Fruit fly (Drosophila melanogaster) whole organism, adult: ENCODE results near the gene ChLD3.
A peak's percentile ranks its signal among the peaks of the same experiment; 100 is the strongest.

Source experiments
- CG11617 ChIP-seq: fragments of 200-800 bp; sonication (Bioruptor generic); optimal IDR thresholded peaks from 2 replicates; lab custom pipeline; 2017; ENCODE audit warnings: mild to moderate bottlenecking, missing biosample characterization, missing genetic modification reagents, missing genetic modification characterization
- CG12768 ChIP-seq: fragments of 200-800 bp; sonication (Bioruptor generic); optimal IDR thresholded peaks from 2 replicates; lab custom pipeline; 2017; ENCODE audit warnings: missing biosample characterization, missing genetic modification characterization, mild to moderate bottlenecking, moderate library complexity, missing genetic modification reagents
- CG14711 ChIP-seq: fragments of 200-800 bp; sonication (Bioruptor generic); optimal IDR thresholded peaks from 2 replicates; lab custom pipeline; 2018; ENCODE audit warnings: missing biosample characterization, mild to moderate bottlenecking, missing genetic modification characterization, moderate library complexity
- CG1620 ChIP-seq: fragments of 200-800 bp; sonication (Bioruptor generic); optimal IDR thresholded peaks from 2 replicates; lab custom pipeline; 2016; ENCODE audit warnings: missing biosample characterization, missing genetic modification characterization
- CG33017 ChIP-seq: fragments of 200-800 bp; sonication (Bioruptor generic); optimal IDR thresholded peaks from 2 replicates; lab custom pipeline; 2018; ENCODE audit warnings: missing biosample characterization, mild to moderate bottlenecking, missing genetic modification characterization, moderate library complexity
- CG5204 ChIP-seq: fragments of 200-800 bp; sonication (Bioruptor generic); optimal IDR thresholded peaks from 2 replicates; lab custom pipeline; 2016; ENCODE audit warnings: missing biosample characterization, missing genetic modification characterization
- CG7045 ChIP-seq: fragments of 200-800 bp; sonication (Bioruptor generic); optimal IDR thresholded peaks from 2 replicates; lab custom pipeline; 2017; ENCODE audit warnings: missing biosample characterization, mild to moderate bottlenecking, missing genetic modification characterization
- CG7101 ChIP-seq: fragments of 200-800 bp; sonication (Bioruptor generic); optimal IDR thresholded peaks from 2 replicates; lab custom pipeline; 2018; ENCODE audit warnings: missing biosample characterization, mild to moderate bottlenecking, missing genetic modification characterization, moderate library complexity
- Clk ChIP-seq: fragments of 200-800 bp; sonication (Bioruptor generic); optimal IDR thresholded peaks from 2 replicates; lab custom pipeline; 2017; ENCODE audit warnings: missing biosample characterization, missing genetic modification characterization
- Crg-1 ChIP-seq: fragments of 200-800 bp; sonication (Bioruptor generic); optimal IDR thresholded peaks from 2 replicates; lab custom pipeline; 2016; ENCODE audit warnings: missing biosample characterization, missing genetic modification characterization
- Hr96 ChIP-seq: fragments of 200-800 bp; sonication (Bioruptor generic); optimal IDR thresholded peaks from 2 replicates; lab custom pipeline; 2016; ENCODE audit warnings: missing biosample characterization, missing genetic modification characterization
- Mnt ChIP-seq: fragments of 200-800 bp; sonication (Bioruptor generic); optimal IDR thresholded peaks from 2 replicates; lab custom pipeline; 2016; ENCODE audit warnings: missing biosample characterization, mild to moderate bottlenecking, missing genetic modification characterization
- bab1 ChIP-seq: fragments of 200-800 bp; sonication (Bioruptor generic); optimal IDR thresholded peaks from 3 replicates; lab custom pipeline; 2019; ENCODE audit warnings: missing biosample characterization, mild to moderate bottlenecking, missing genetic modification characterization, moderate library complexity
- cic ChIP-seq: fragments of 200-800 bp; sonication (Bioruptor generic); optimal IDR thresholded peaks from 2 replicates; lab custom pipeline; 2017; ENCODE audit warnings: missing biosample characterization, mild to moderate bottlenecking, missing genetic modification characterization, moderate library complexity
- cnc ChIP-seq, 2 experiments: fragments of >200 bp; optimal IDR thresholded peaks; 2 replicates each; lab custom pipeline; 2017
- kay ChIP-seq: fragments of 200-800 bp; sonication (Bioruptor generic); peaks from one replicate; lab custom pipeline; 2016; ENCODE audit warnings: missing biosample characterization, missing genetic modification characterization, borderline replicate concordance
- ovo ChIP-seq: fragments of 200-800 bp; sonication (Bioruptor generic); optimal IDR thresholded peaks from 2 replicates; lab custom pipeline; 2016; ENCODE audit warnings: missing biosample characterization, missing genetic modification characterization
- pad ChIP-seq: fragments of 200-800 bp; sonication (Bioruptor generic); optimal IDR thresholded peaks from 3 replicates; lab custom pipeline; 2017; ENCODE audit warnings: missing biosample characterization, missing genetic modification characterization, mild to moderate bottlenecking, moderate library complexity, missing genetic modification reagents
- tj ChIP-seq: fragments of 200-800 bp; sonication (Bioruptor generic); optimal IDR thresholded peaks from 3 replicates; lab custom pipeline; 2017; ENCODE audit warnings: missing biosample characterization, mild to moderate bottlenecking, missing genetic modification characterization, moderate library complexity
- toe ChIP-seq: fragments of 200-800 bp; sonication (Bioruptor generic); optimal IDR thresholded peaks from 2 replicates; lab custom pipeline; 2016; ENCODE audit warnings: missing biosample characterization, missing genetic modification characterization

The ChLD3 gene

DNA sequence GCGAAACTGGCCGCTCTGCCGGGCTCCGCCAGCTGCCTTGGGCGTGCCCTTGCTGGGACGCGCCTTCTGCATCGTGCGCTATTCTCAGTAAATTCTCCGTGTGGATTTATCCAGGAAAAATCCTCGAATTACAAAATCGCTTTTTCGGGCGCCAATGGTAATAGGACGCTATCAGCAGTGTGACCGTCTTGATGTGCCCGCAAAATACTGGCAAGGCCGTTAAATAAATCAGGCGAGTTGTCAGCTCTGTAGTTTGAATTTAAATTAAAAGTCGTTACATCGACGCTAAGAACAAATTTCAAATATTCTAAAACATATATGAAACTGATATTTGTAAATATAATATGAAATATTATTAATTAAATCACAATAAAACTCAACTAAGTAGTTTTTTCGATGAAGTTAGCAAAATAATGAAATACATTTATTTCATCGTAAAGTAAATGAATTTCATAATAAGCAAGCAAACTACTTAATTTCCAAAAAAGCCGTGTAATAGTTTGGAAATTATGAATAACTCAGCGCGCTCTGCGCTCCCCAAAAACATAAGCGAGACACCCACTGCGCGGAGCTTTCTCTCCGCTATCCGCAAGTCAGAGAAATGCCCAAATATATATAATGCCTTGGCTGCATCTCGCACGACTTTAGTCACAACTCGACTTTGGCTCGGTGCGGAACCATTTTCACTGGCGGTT lies at the start of gene ChLD3, which contains the start of gene glu:
TSS of gene ChLD3 (plus strand) at position 645 of the 695 bp plus-strand sequence.
TSS of gene glu (minus strand) at position 183 of the 695 bp plus-strand sequence.
- no peak for TF ChIP-seq Hr96

DNA sequence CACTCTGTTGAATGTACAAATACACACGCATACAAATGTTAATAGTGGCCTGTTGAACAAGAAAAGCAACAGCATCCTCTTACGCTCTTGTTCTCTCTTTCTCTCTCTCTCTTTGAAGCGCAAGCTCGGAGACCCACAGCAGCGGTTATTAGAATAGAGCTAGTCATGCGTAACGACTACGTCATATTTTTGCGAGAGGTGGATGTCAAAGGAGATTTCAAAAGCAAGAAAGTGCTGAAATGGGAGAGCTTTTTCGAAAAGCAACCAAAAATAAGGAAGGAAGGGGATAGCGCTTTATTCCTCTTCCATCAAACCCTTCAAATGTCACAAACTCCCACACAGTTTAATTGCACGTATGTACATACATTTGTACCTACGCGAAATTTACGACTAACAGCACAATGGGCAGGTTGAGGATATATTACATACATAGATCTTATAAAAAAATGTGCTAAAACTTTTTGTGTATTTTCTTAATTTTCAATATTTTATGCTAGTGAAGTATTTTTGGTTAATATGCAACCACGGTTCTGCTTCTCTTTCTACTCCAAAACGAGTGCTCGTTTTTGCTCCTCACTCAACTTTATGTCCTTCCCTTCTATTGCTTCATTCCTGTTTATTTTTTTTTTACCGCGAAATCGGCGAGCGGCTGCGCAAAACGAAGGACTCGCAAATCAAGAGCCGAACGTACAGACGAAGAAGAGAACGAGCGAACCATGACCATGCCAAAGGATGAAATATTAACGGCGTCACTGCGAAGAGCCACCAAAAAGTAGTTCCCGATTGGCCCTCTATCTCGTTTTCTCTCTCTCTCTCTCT lies 48.6 kb upstream of the ChLD3 start:
- TF ChIP-seq toe (GFP tag; lab: Kevin White, UChicago) (no peak), CG5204 (GFP tag; lab: Kevin White, UChicago) (peak; percentile 32), kay (GFP tag; lab: Kevin White, UChicago) (peak; percentile 85)

DNA sequence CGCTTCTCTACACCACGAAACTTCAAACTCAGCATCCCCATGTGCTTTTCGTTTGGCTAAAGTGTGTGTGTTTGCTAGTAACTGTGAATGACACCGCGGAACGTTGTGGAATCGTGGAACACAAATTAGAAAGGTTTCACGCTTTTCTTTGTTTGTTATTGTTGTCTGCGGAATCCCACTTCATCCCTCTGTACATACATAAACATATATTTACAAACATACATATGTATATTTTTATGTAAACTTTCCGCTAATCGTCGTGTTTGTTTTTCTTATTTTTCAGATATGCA lies 48.1 kb upstream of the ChLD3 start:
- TF ChIP-seq cnc (optimal IDR thresholded peaks at IDR 0.05; lab: Kevin White, UChicago) (no peak), Mnt (peak; percentile 2), bab1 (GFP tag; lab: Kevin White, UChicago) (no peak), CG12768 (GFP tag; lab: Kevin White, UChicago) (no peak), pad (GFP tag; lab: Kevin White, UChicago) (no peak)

DNA sequence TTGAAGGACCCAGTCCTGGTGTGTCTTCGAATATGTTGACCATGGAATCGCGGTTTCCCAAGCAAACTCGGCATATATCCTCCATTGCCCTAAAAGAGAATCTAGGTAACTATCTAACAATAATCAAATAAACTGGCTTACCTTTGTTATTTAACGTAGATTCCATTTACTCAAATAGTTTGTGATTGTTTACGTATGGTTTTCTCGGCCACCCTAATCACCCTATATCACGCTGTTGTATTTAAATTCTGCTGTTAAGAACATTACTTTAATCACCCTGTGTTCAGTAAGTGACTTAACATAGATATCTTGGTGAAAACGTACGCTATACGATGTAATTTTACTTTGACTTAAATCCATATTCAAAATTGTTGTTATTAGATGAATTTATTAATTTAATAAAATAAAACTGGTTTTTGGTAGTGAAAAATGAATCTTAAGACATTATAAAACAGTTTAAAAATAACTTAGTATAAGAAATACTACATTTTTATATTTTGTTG lies 35.6 kb upstream of the ChLD3 start:
- TF ChIP-seq cnc (optimal IDR thresholded peaks at IDR 0.05; lab: Kevin White, UChicago) (no peak), bab1 (GFP tag; lab: Kevin White, UChicago) (peak; percentile 6)

DNA sequence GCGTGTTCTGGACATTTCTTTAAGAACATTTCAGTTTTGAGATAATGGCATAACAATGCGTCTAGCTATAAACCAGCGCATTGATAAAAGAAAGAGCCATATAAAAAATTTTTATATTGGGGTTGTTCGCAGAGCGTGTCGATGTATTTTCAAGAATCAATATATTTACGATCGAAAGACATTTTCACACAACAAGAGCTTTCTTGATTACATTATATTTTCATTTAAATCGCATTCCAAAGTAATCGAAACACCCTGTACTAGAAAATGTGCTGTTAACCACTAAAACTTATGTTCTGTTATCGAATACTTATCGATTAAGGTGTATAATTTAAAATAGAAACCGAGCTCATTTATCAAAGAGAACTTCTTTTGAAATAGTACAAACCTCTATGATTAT lies 34.9 kb upstream of the ChLD3 start:
- peak; percentile 71 for TF ChIP-seq toe (GFP tag; lab: Kevin White, UChicago)
- peak; percentile 58 for TF ChIP-seq Crg-1 (GFP tag; lab: Kevin White, UChicago)
- peak; percentile 4 for TF ChIP-seq tj (GFP tag; lab: Kevin White, UChicago)
- no peak for TF ChIP-seq CG14711
- TF ChIP-seq cic: no peak
- peak; percentile 72 for TF ChIP-seq bab1 (GFP tag; lab: Kevin White, UChicago)
- TF ChIP-seq pad (GFP tag; lab: Kevin White, UChicago): no peak
- no peak for TF ChIP-seq ovo (GFP tag; lab: Kevin White, UChicago)
- peak; percentile 73 for TF ChIP-seq kay (GFP tag; lab: Kevin White, UChicago)
- peak; percentile 29 for TF ChIP-seq Hr96
- TF ChIP-seq Clk (GFP tag; lab: Kevin White, UChicago): no peak
- TF ChIP-seq CG11617 (GFP tag; lab: Kevin White, UChicago): peak; percentile 43
- peak; percentile 62 for TF ChIP-seq CG7045 (GFP tag; lab: Kevin White, UChicago)
- peak; percentile 26 for TF ChIP-seq Mnt
- TF ChIP-seq CG5204 (GFP tag; lab: Kevin White, UChicago): peak; percentile 74
- peak; percentile 56 for TF ChIP-seq CG7101 (tag; lab: Kevin White, UChicago)
- no peak for TF ChIP-seq CG12768 (GFP tag; lab: Kevin White, UChicago)
- TF ChIP-seq cnc (optimal IDR thresholded peaks at IDR 0.05; lab: Kevin White, UChicago): no peak
- peak; percentile 66 for TF ChIP-seq CG1620 (GFP tag; lab: Kevin White, UChicago)
- TF ChIP-seq CG33017 (tag; lab: Kevin White, UChicago): peak; percentile 15

DNA sequence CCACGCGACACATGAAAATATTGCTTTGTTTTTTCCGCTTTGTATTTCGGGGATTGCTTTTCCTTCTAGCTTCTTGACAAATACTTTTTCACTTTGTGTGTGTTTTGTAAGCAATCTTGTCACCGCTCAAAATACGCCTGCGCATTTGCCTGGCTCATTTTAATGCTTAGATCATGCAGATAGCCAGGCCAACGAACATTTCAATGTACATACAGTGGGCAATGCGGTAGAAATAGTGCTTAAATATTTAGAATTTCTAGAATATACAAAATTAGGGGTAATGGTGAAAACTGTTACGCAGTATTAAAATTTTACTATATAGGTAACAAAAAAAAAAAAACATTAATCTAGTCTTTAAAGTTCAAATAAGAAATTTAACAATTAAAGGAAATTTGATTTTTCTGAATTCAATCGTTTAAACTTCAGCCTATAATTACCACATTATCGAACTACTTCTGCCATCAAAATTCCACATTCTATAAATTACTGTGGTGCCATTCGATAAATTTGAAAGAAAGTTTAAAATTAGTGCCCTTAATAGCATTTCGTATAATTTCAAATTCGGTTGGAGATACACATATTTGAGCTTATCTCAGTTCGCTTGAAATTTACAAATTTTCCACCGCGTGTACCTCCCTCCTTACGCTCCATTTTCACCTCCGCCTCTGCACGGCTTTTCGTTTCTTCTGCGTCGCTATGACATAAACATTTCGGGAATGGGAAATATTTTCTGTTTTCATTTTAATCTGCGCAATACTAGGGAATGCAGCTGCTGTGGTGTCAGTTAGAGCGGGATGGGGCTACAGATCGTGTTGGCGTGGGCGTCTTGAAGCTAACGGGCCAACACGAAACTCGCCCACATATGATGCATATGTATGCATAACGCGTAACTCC lies 31.5 kb upstream of the ChLD3 start:
- TF ChIP-seq cnc (optimal IDR thresholded peaks at IDR 0.05; lab: Kevin White, UChicago): no peak
- peak; percentile 83 for TF ChIP-seq tj (GFP tag; lab: Kevin White, UChicago)
- TF ChIP-seq bab1 (GFP tag; lab: Kevin White, UChicago): peak; percentile 22
- no peak for TF ChIP-seq CG5204 (GFP tag; lab: Kevin White, UChicago)
- TF ChIP-seq kay (GFP tag; lab: Kevin White, UChicago): peak; percentile 49

DNA sequence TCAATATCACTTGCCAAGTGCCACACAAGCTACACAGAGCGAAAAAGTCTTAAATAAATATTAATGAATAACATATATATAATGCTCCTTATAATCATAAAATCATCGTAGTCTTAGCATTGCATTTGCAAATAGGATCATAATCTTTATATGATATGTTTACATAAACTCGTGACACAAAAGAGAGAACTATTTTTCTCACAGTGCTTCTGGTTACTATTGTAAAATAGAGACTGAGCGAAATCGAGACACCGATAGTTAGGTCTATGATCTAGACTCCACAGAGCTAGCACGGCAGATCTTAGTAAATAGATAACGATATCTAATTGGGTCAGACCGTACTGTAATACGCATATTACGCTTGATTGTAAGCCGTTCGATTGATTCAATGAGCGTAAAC lies 29.0 kb upstream of the ChLD3 start:
- TF ChIP-seq CG12768 (GFP tag; lab: Kevin White, UChicago): no peak
- no peak for TF ChIP-seq Clk (GFP tag; lab: Kevin White, UChicago)
- peak; percentile 67 for TF ChIP-seq CG33017 (tag; lab: Kevin White, UChicago)
- TF ChIP-seq CG11617 (GFP tag; lab: Kevin White, UChicago): peak; percentile 38
- TF ChIP-seq bab1 (GFP tag; lab: Kevin White, UChicago): no peak
- TF ChIP-seq CG14711: no peak
- peak; percentile 62 for TF ChIP-seq CG5204 (GFP tag; lab: Kevin White, UChicago)
- TF ChIP-seq CG7045 (GFP tag; lab: Kevin White, UChicago): peak; percentile 53
- TF ChIP-seq CG7101 (tag; lab: Kevin White, UChicago): peak; percentile 23
- TF ChIP-seq Hr96: no peak
- TF ChIP-seq tj (GFP tag; lab: Kevin White, UChicago): peak; percentile 29
- no peak for TF ChIP-seq cic
